Worm (Caenorhabditis elegans): ENCODE results near the gene gfrp-1.

gfrp-1 gene

DNA sequence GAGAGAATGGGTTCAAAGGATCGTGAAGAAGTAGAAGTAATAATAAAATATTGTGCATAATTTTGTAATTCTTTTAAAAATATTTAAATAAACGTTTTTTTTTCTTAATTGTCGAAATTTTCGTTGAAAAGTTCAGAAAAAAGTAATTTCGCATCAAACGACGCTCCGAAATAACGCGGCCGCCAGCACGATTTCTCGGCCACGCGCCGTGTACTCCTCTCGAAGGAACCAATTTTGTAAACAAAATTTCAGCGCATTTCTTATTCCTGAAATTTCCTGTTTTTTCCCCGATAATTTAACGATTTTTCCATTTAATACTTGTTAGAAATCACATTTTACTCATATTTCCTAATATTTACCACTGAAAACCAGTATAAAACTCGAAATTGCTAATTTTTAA is 11.4 kb upstream of the gfrp-1 start, which contains the start of gene Y38C1AA.12:
Y38C1AA.12 (plus strand) TSS at position 211 of the 400 bp plus-strand sequence.
- peak; percentile 60 for TF ChIP-seq nhr-25 (tag; optimal IDR thresholded peaks at IDR 0.05)
- TF ChIP-seq snpc-4 (tag; optimal IDR thresholded peaks at IDR 0.05): peak; percentile 44
- TF ChIP-seq gmeb-1 (tag; optimal IDR thresholded peaks at IDR 0.05): peak; percentile 73
- TF ChIP-seq nhr-11 (tag; optimal IDR thresholded peaks at IDR 0.05): no peak
- peak; percentile 28 for TF ChIP-seq nhr-129 (tag; optimal IDR thresholded peaks at IDR 0.05)
- no peak for TF ChIP-seq lin-39 (tag; optimal IDR thresholded peaks at IDR 0.05)
- peak; percentile 53 for TF ChIP-seq egl-27 (tag; optimal IDR thresholded peaks at IDR 0.05)
- no peak for TF ChIP-seq skn-1 (tag; optimal IDR thresholded peaks at IDR 0.05)
- no peak for TF ChIP-seq nhr-77 (tag; optimal IDR thresholded peaks at IDR 0.05)
- peak; percentile 82 for TF ChIP-seq F13H6.1 (tag; optimal IDR thresholded peaks at IDR 0.05)
- TF ChIP-seq sma-3 (GFP tag; optimal IDR thresholded peaks at IDR 0.05): peak; percentile 89
- TF ChIP-seq ztf-4 (tag; optimal IDR thresholded peaks at IDR 0.05): no peak
- no peak for TF ChIP-seq unc-39 (tag; optimal IDR thresholded peaks at IDR 0.05)
- TF ChIP-seq nhr-21 (tag; optimal IDR thresholded peaks at IDR 0.05): peak; percentile 54
- peak; percentile 24 for TF ChIP-seq fos-1 (tag; optimal IDR thresholded peaks at IDR 0.05)
- TF ChIP-seq ztf-1 (GFP tag; conservative IDR thresholded peaks at IDR 0.05): no peak
- TF ChIP-seq sma-9 (GFP tag; optimal IDR thresholded peaks at IDR 0.05): peak; percentile 88
- TF ChIP-seq sma-9 (tag; optimal IDR thresholded peaks at IDR 0.05): no peak
- TF ChIP-seq crh-2 (tag; optimal IDR thresholded peaks at IDR 0.05): peak; percentile 77
- TF ChIP-seq lin-13 (GFP tag; optimal IDR thresholded peaks at IDR 0.05): peak; percentile 84
- TF ChIP-seq elt-1 (tag; optimal IDR thresholded peaks at IDR 0.05): no peak
- TF ChIP-seq nhr-10 (tag; optimal IDR thresholded peaks at IDR 0.05): no peak
- no peak for TF ChIP-seq elt-3 (tag; optimal IDR thresholded peaks at IDR 0.05)
- TF ChIP-seq nhr-12 (tag; optimal IDR thresholded peaks at IDR 0.05): no peak
- TF ChIP-seq dmd-4 (tag; optimal IDR thresholded peaks at IDR 0.05): no peak
- peak; percentile 65 for TF ChIP-seq Y55F3AM.14 (GFP tag; optimal IDR thresholded peaks at IDR 0.05)
- TF ChIP-seq ceh-16 (tag; optimal IDR thresholded peaks at IDR 0.05): no peak
- no peak for TF ChIP-seq mbf-1 (tag; optimal IDR thresholded peaks at IDR 0.05)
- no peak for TF ChIP-seq alr-1 (tag; optimal IDR thresholded peaks at IDR 0.05)
- no peak for TF ChIP-seq ztf-11 (tag; optimal IDR thresholded peaks at IDR 0.05)
- no peak for TF ChIP-seq nhr-237 (tag; optimal IDR thresholded peaks at IDR 0.05)
- TF ChIP-seq peb-1 (tag; optimal IDR thresholded peaks at IDR 0.05): no peak
- peak; percentile 74 to 87 for TF ChIP-seq lsy-2 (tag; optimal IDR thresholded peaks at IDR 0.05)
- peak; percentile 84 for TF ChIP-seq C34F6.9 (tag; optimal IDR thresholded peaks at IDR 0.05)
- peak in 1 of 2 experiments; percentile 8 for TF ChIP-seq mdl-1 (tag; optimal IDR thresholded peaks at IDR 0.05)
- peak; percentile 1 for TF ChIP-seq ceh-82 (tag; optimal IDR thresholded peaks at IDR 0.05)
- no peak for TF ChIP-seq unc-62 (GFP tag; optimal IDR thresholded peaks at IDR 0.05)
- peak; percentile 70 for TF ChIP-seq mab-5 (tag; optimal IDR thresholded peaks at IDR 0.05)
- TF ChIP-seq lin-11 (tag; optimal IDR thresholded peaks at IDR 0.05): peak; percentile 55
- peak; percentile 13 for TF ChIP-seq nhr-6 (tag; optimal IDR thresholded peaks at IDR 0.05)
- TF ChIP-seq R02D3.7 (tag; optimal IDR thresholded peaks at IDR 0.05): no peak
- TF ChIP-seq sem-4 (tag; optimal IDR thresholded peaks at IDR 0.05): peak; percentile 59
- no peak for TF ChIP-seq ama-1 (optimal IDR thresholded peaks at IDR 0.05)
- TF ChIP-seq aly-2 (tag; optimal IDR thresholded peaks at IDR 0.05): no peak
- no peak for TF ChIP-seq zag-1 (tag; optimal IDR thresholded peaks at IDR 0.05)
- peak; percentile 27 for TF ChIP-seq blmp-1 (tag; optimal IDR thresholded peaks at IDR 0.05; ENCODE audit: insufficient read depth)
- no peak for TF ChIP-seq nhr-23 (tag; optimal IDR thresholded peaks at IDR 0.05)
- peak; percentile 84 for TF ChIP-seq unc-55 (GFP tag; optimal IDR thresholded peaks at IDR 0.05)
- no peak for TF ChIP-seq ZK546.5 (tag; optimal IDR thresholded peaks at IDR 0.05)

All from whole organism, L2 larva.